Fruit fly (Drosophila melanogaster) whole organism: ENCODE data around the gene CG13116.

Source experiments
- CG8478 ChIP-seq: fragments of >200 bp; optimal IDR thresholded peaks from 2 replicates; lab custom pipeline; 2018; ENCODE audit warnings: inconsistent platforms
- Dll ChIP-seq: fragments of >200 bp; optimal IDR thresholded peaks from 2 replicates; lab custom pipeline; 2017
- EcR ChIP-seq, 2 experiments: fragments of >200 bp; optimal IDR thresholded peaks; 2 replicates each; lab custom pipeline; 2017; ENCODE audit warnings: missing biosample characterization in 2 of 2, missing genetic modification characterization in 2 of 2, missing genetic modification reagents in 2 of 2
- pan ChIP-seq: fragments of >200 bp; optimal IDR thresholded peaks from 2 replicates; lab custom pipeline; 2017
- psq ChIP-seq: fragments of >200 bp; optimal IDR thresholded peaks from 2 replicates; lab custom pipeline; 2017
- usp ChIP-seq: fragments of >200 bp; optimal IDR thresholded peaks from 2 replicates; lab custom pipeline; 2017; ENCODE audit warnings: missing biosample characterization, missing genetic modification characterization, mixed read lengths

CG13116 gene

dm6 chr2L:9711107-9711585 lies 18.6 kb upstream of the CG13116 start, which contains the start of gene CG4364:
TSS of gene CG4364 (minus strand) at chr2L:9711271.
- TF ChIP-seq psq (lab: Kevin White, UChicago) (no peak), usp (GFP tag; lab: Kevin White, UChicago) (no peak), EcR (GFP tag; optimal IDR thresholded peaks at IDR 0.05; lab: Kevin White, UChicago) (no peak), pan (lab: Kevin White, UChicago) (no peak), Dll (lab: Kevin White, UChicago) (no peak), CG8478 (lab: Kevin White, UChicago) (no peak)

dm6 chr2L:9728791-9729190 lies 949 bp upstream of the CG13116 start:
- no peak for TF ChIP-seq CG8478 (lab: Kevin White, UChicago)
- no peak for TF ChIP-seq usp (GFP tag; lab: Kevin White, UChicago)
- TF ChIP-seq EcR (GFP tag; optimal IDR thresholded peaks at IDR 0.05; lab: Kevin White, UChicago): no peak
- no peak for TF ChIP-seq psq (lab: Kevin White, UChicago)
- no peak for TF ChIP-seq pan (lab: Kevin White, UChicago)
- TF ChIP-seq Dll (lab: Kevin White, UChicago): no peak

dm6 chr2L:9731269-9731668 lies 1.5 kb downstream of the CG13116 start:
- TF ChIP-seq usp (GFP tag; lab: Kevin White, UChicago) (no peak), pan (lab: Kevin White, UChicago) (no peak), Dll (lab: Kevin White, UChicago) (no peak), CG8478 (lab: Kevin White, UChicago) (no peak)

- TF ChIP-seq usp (GFP tag; lab: Kevin White, UChicago): no peak
- TF ChIP-seq psq (lab: Kevin White, UChicago): no peak
- TF ChIP-seq Dll (lab: Kevin White, UChicago): no peak
- no peak for TF ChIP-seq CG8478 (lab: Kevin White, UChicago)
- no peak for TF ChIP-seq EcR (GFP tag; optimal IDR thresholded peaks at IDR 0.05; lab: Kevin White, UChicago)
- no peak for TF ChIP-seq pan (lab: Kevin White, UChicago)
These were observed 4.4 kb downstream of the CG13116 start for dm6 chr2L:9734134-9734533.

- TF ChIP-seq psq (lab: Kevin White, UChicago): no peak
- no peak for TF ChIP-seq pan (lab: Kevin White, UChicago)
- no peak for TF ChIP-seq Dll (lab: Kevin White, UChicago)
- TF ChIP-seq usp (GFP tag; lab: Kevin White, UChicago): no peak
- TF ChIP-seq CG8478 (lab: Kevin White, UChicago): no peak
- no peak for TF ChIP-seq EcR (GFP tag; optimal IDR thresholded peaks at IDR 0.05; lab: Kevin White, UChicago)
These were observed 6.4 kb downstream of the CG13116 start, which contains the start of gene CG13117 for dm6 chr2L:9736000-9736695. TSS of gene CG13117 (plus strand) at chr2L:9736645.

dm6 chr2L:9737360-9737759 lies 7.6 kb downstream of the CG13116 start:
- TF ChIP-seq EcR (GFP tag; optimal IDR thresholded peaks at IDR 0.05; lab: Kevin White, UChicago) (no peak), psq (lab: Kevin White, UChicago) (no peak), usp (GFP tag; lab: Kevin White, UChicago) (no peak), CG8478 (lab: Kevin White, UChicago) (no peak), pan (lab: Kevin White, UChicago) (no peak), Dll (lab: Kevin White, UChicago) (no peak)

dm6 chr2L:9737803-9738202 lies 8.1 kb downstream of the CG13116 start:
- TF ChIP-seq psq (lab: Kevin White, UChicago): no peak
- no peak for TF ChIP-seq pan (lab: Kevin White, UChicago)
- no peak for TF ChIP-seq usp (GFP tag; lab: Kevin White, UChicago)
- TF ChIP-seq CG8478 (lab: Kevin White, UChicago): no peak
- no peak for TF ChIP-seq EcR (GFP tag; optimal IDR thresholded peaks at IDR 0.05; lab: Kevin White, UChicago)
- no peak for TF ChIP-seq Dll (lab: Kevin White, UChicago)

- TF ChIP-seq EcR (GFP tag; optimal IDR thresholded peaks at IDR 0.05; lab: Kevin White, UChicago): no peak
- no peak for TF ChIP-seq Dll (lab: Kevin White, UChicago)
- no peak for TF ChIP-seq CG8478 (lab: Kevin White, UChicago)
- no peak for TF ChIP-seq psq (lab: Kevin White, UChicago)
- no peak for TF ChIP-seq pan (lab: Kevin White, UChicago)
- no peak for TF ChIP-seq usp (GFP tag; lab: Kevin White, UChicago)
These were observed 9.9 kb downstream of the CG13116 start for dm6 chr2L:9739685-9740084.

dm6 chr2L:9743823-9744222 lies 14.1 kb downstream of the CG13116 start:
- TF ChIP-seq usp (GFP tag; lab: Kevin White, UChicago): no peak
- no peak for TF ChIP-seq EcR (GFP tag; optimal IDR thresholded peaks at IDR 0.05; lab: Kevin White, UChicago)
- TF ChIP-seq Dll (lab: Kevin White, UChicago): no peak
- no peak for TF ChIP-seq pan (lab: Kevin White, UChicago)
- no peak for TF ChIP-seq psq (lab: Kevin White, UChicago)
- TF ChIP-seq CG8478 (lab: Kevin White, UChicago): no peak

dm6 chr2L:9744634-9745033 lies 14.9 kb downstream of the CG13116 start:
- TF ChIP-seq pan (lab: Kevin White, UChicago): no peak
- TF ChIP-seq EcR (GFP tag; optimal IDR thresholded peaks at IDR 0.05; lab: Kevin White, UChicago): no peak
- no peak for TF ChIP-seq Dll (lab: Kevin White, UChicago)
- TF ChIP-seq CG8478 (lab: Kevin White, UChicago): no peak
